Fruit fly (Drosophila melanogaster) whole organism, embryonic: ENCODE measurements around the gene Fbw5.

Experiments used
- Ada2b ChIP-seq: fragments of 200-800 bp; sonication (Bioruptor generic); IDR thresholded peaks from 2 replicates; pipeline ENCODE4 v1.3.6; 2022; ENCODE audit warnings: missing biosample characterization, missing genetic modification characterization
- Awh ChIP-seq: fragments of 200-800 bp; sonication (Bioruptor generic); IDR thresholded peaks from 2 replicates; pipeline ENCODE4, ENCODE4 v1.3.6; 2022; ENCODE audit warnings: missing biosample characterization, missing genetic modification characterization
- CG10462 ChIP-seq: fragments of 200-800 bp; sonication (Bioruptor generic); optimal IDR thresholded peaks from 2 replicates; lab custom pipeline; 2016; ENCODE audit warnings: missing biosample characterization, missing genetic modification characterization
- CG10565 ChIP-seq: fragments of 200-800 bp; sonication (Bioruptor generic); optimal IDR thresholded peaks from 3 replicates; lab custom pipeline; 2016; ENCODE audit warnings: missing biosample characterization, mild to moderate bottlenecking, missing genetic modification characterization
- CG11723 ChIP-seq: fragments of 200-800 bp; sonication (Bioruptor generic); optimal IDR thresholded peaks from 2 replicates; lab custom pipeline; 2017; ENCODE audit warnings: missing biosample characterization, mild to moderate bottlenecking, missing genetic modification characterization
- CG12104 ChIP-seq: fragments of 200-800 bp; sonication (Bioruptor generic); optimal IDR thresholded peaks from 3 replicates; lab custom pipeline; 2016; ENCODE audit warnings: missing biosample characterization, missing genetic modification characterization
- CG12659 ChIP-seq: fragments of 200-800 bp; sonication (Bioruptor generic); optimal IDR thresholded peaks from 3 replicates; lab custom pipeline; 2017; ENCODE audit warnings: mild to moderate bottlenecking, missing biosample characterization, missing genetic modification reagents, missing genetic modification characterization
- CG14710 ChIP-seq: fragments of 200-800 bp; sonication (Bioruptor generic); optimal IDR thresholded peaks from 3 replicates; lab custom pipeline; 2019; ENCODE audit warnings: missing biosample characterization, mild to moderate bottlenecking, missing genetic modification characterization, moderate library complexity
- CG15011 ChIP-seq: fragments of 200-800 bp; sonication (Bioruptor generic); optimal IDR thresholded peaks from 3 replicates; lab custom pipeline; 2018; ENCODE audit warnings: missing biosample characterization, mild to moderate bottlenecking, missing genetic modification characterization
- CG15073 ChIP-seq: fragments of 200-800 bp; sonication (Bioruptor generic); optimal IDR thresholded peaks from 2 replicates; lab custom pipeline; 2016; ENCODE audit warnings: missing biosample characterization, missing genetic modification characterization
- CG16863 ChIP-seq: fragments of 200-800 bp; sonication (Bioruptor generic); optimal IDR thresholded peaks from 3 replicates; lab custom pipeline; 2016; ENCODE audit warnings: missing biosample characterization, missing genetic modification characterization
- CG17186 ChIP-seq: fragments of 200-800 bp; sonication (Bioruptor generic); optimal IDR thresholded peaks from 3 replicates; lab custom pipeline; 2017; ENCODE audit warnings: missing biosample characterization, missing genetic modification reagents, missing genetic modification characterization
- CG17829 ChIP-seq: fragments of 200-800 bp; optimal IDR thresholded peaks from 2 replicates; lab custom pipeline; 2019; ENCODE audit warnings: missing biosample characterization, mild to moderate bottlenecking, missing genetic modification characterization, moderate library complexity
- CG2678 ChIP-seq: fragments of 200-800 bp; sonication (Bioruptor generic); optimal IDR thresholded peaks from 3 replicates; lab custom pipeline; 2019; ENCODE audit warnings: missing biosample characterization, mild to moderate bottlenecking, missing genetic modification characterization, moderate library complexity
- CG34376 ChIP-seq: fragments of 200-800 bp; sonication (Bioruptor generic); optimal IDR thresholded peaks from 2 replicates; lab custom pipeline; 2018; ENCODE audit warnings: missing biosample characterization, mild to moderate bottlenecking, missing genetic modification characterization
- CG4360 ChIP-seq: fragments of 200-800 bp; sonication (Bioruptor generic); IDR thresholded peaks from 2 replicates; pipeline ENCODE4 v1.3.6; 2022; ENCODE audit warnings: missing biosample characterization, missing genetic modification characterization
- CG4424 ChIP-seq: fragments of 200-800 bp; sonication (Bioruptor generic); optimal IDR thresholded peaks from 3 replicates; lab custom pipeline; 2016; ENCODE audit warnings: missing biosample characterization, missing genetic modification characterization
- CG6175 ChIP-seq: fragments of 200-800 bp; sonication (Bioruptor generic); IDR thresholded peaks from 3 replicates; pipeline ENCODE4 v1.3.6; 2022; ENCODE audit warnings: missing biosample characterization, missing genetic modification characterization
- CG6272 ChIP-seq: fragments of 200-800 bp; sonication (Bioruptor generic); IDR thresholded peaks from 2 replicates; pipeline ENCODE4 v1.3.6; 2022; ENCODE audit warnings: missing biosample characterization, missing genetic modification characterization
- CG6813 ChIP-seq: fragments of 200-800 bp; sonication (Bioruptor generic); optimal IDR thresholded peaks from 2 replicates; lab custom pipeline; 2017; ENCODE audit warnings: missing biosample characterization, missing genetic modification characterization, mild to moderate bottlenecking, moderate library complexity, missing genetic modification reagents
- CG7271 ChIP-seq: fragments of 200-800 bp; sonication (Bioruptor generic); optimal IDR thresholded peaks from 2 replicates; lab custom pipeline; 2018; ENCODE audit warnings: missing biosample characterization, mild to moderate bottlenecking, missing genetic modification characterization, moderate library complexity
- CG7928 ChIP-seq: fragments of 200-800 bp; sonication (Bioruptor generic); optimal IDR thresholded peaks from 2 replicates; lab custom pipeline; 2017; ENCODE audit warnings: missing biosample characterization, mild to moderate bottlenecking, missing genetic modification characterization
- CG9797 ChIP-seq: fragments of 200-800 bp; sonication (Bioruptor generic); optimal IDR thresholded peaks from 3 replicates; lab custom pipeline; 2018; ENCODE audit warnings: missing biosample characterization, mild to moderate bottlenecking, missing genetic modification characterization
- CrebB ChIP-seq: fragments of 200-800 bp; sonication (Bioruptor generic); optimal IDR thresholded peaks from 3 replicates; lab custom pipeline; 2018; ENCODE audit warnings: missing biosample characterization, mild to moderate bottlenecking, missing genetic modification characterization
- Dek ChIP-seq: fragments of 200-800 bp; sonication (Bioruptor generic); optimal IDR thresholded peaks from 3 replicates; lab custom pipeline; 2019; ENCODE audit warnings: missing biosample characterization, mild to moderate bottlenecking, missing genetic modification characterization, moderate library complexity
- Doc3 ChIP-seq: fragments of 200-800 bp; sonication (Bioruptor generic); IDR thresholded peaks from 3 replicates; pipeline ENCODE4 v1.3.6; 2022; ENCODE audit warnings: missing biosample characterization, missing genetic modification characterization; ENCODE audit not compliant: partially characterized antibody
- Ets97D ChIP-seq: fragments of 200-800 bp; sonication (Bioruptor generic); optimal IDR thresholded peaks from 3 replicates; lab custom pipeline; 2016; ENCODE audit warnings: missing biosample characterization, missing genetic modification characterization
- Fer1 ChIP-seq: fragments of 200-800 bp; sonication (Bioruptor generic); optimal IDR thresholded peaks from 2 replicates; lab custom pipeline; 2017; ENCODE audit warnings: missing biosample characterization, mild to moderate bottlenecking, missing genetic modification characterization
- H15 ChIP-seq: fragments of 200-800 bp; sonication (Bioruptor generic); IDR thresholded peaks from 3 replicates; pipeline ENCODE4 v1.3.6; 2022; ENCODE audit warnings: missing biosample characterization, missing genetic modification characterization
- HHEX ChIP-seq: fragments of 200-800 bp; sonication (Bioruptor generic); optimal IDR thresholded peaks from 3 replicates; lab custom pipeline; 2017; ENCODE audit warnings: missing biosample characterization, mild to moderate bottlenecking, missing genetic modification characterization, missing genetic modification reagents
- Hmr ChIP-seq: fragments of 200-800 bp; sonication (Bioruptor generic); optimal IDR thresholded peaks from 3 replicates; lab custom pipeline; 2017; ENCODE audit warnings: mild to moderate bottlenecking, missing biosample characterization, missing genetic modification reagents, missing genetic modification characterization
- MBD-R2 ChIP-seq: fragments of 200-800 bp; sonication (Bioruptor generic); IDR thresholded peaks from 2 replicates; pipeline ENCODE4 v1.3.6; 2022; ENCODE audit warnings: missing biosample characterization, missing genetic modification characterization
- NC2α ChIP-seq: fragments of 200-800 bp; sonication (Bioruptor generic); optimal IDR thresholded peaks from 2 replicates; lab custom pipeline; 2016; ENCODE audit warnings: missing biosample characterization, missing genetic modification characterization
- NFAT ChIP-seq: fragments of 200-800 bp; sonication (Bioruptor generic); IDR thresholded peaks from 2 replicates; pipeline ENCODE4 v1.3.6; 2022; ENCODE audit warnings: missing biosample characterization, missing genetic modification characterization
- Sin3A ChIP-seq: fragments of >200 bp; optimal IDR thresholded peaks from 2 replicates; lab custom pipeline; 2018
- Xrp1 ChIP-seq: fragments of 200-800 bp; sonication (Bioruptor generic); IDR thresholded peaks from 2 replicates; pipeline ENCODE4 v1.3.6; 2022; ENCODE audit warnings: missing biosample characterization, missing genetic modification characterization
- abd-A ChIP-seq: fragments of 200-800 bp; sonication (Bioruptor generic); optimal IDR thresholded peaks from 3 replicates; lab custom pipeline; 2019; ENCODE audit warnings: missing biosample characterization, mild to moderate bottlenecking, missing genetic modification characterization, moderate library complexity
- aop ChIP-seq: fragments of 200-800 bp; sonication (Bioruptor generic); IDR thresholded peaks from 2 replicates; pipeline ENCODE4 v1.3.6; 2022; ENCODE audit warnings: missing biosample characterization, missing genetic modification characterization
- ap ChIP-seq: fragments of 200-800 bp; sonication (Bioruptor generic); IDR thresholded peaks from 2 replicates; pipeline ENCODE4 v1.3.6; 2022; ENCODE audit warnings: missing biosample characterization, missing genetic modification characterization
- bcd ChIP-seq: fragments of 200-800 bp; sonication (Bioruptor generic); optimal IDR thresholded peaks from 2 replicates; lab custom pipeline; 2017; ENCODE audit warnings: missing biosample characterization, mild to moderate bottlenecking, missing genetic modification characterization
- caup ChIP-seq: fragments of 200-800 bp; sonication (Bioruptor generic); optimal IDR thresholded peaks from 3 replicates; lab custom pipeline; 2017; ENCODE audit warnings: missing biosample characterization, mild to moderate bottlenecking, missing genetic modification characterization, moderate library complexity; ENCODE audit not compliant: severe bottlenecking
- dati ChIP-seq: fragments of 200-800 bp; sonication (Bioruptor generic); IDR thresholded peaks from 2 replicates; pipeline ENCODE4 v1.3.6; 2022; ENCODE audit warnings: missing biosample characterization, missing genetic modification characterization
- ewg ChIP-seq: fragments of 200-800 bp; sonication (Bioruptor generic); optimal IDR thresholded peaks from 3 replicates; lab custom pipeline; 2017; ENCODE audit warnings: mild to moderate bottlenecking, missing biosample characterization, missing genetic modification reagents, missing genetic modification characterization
- lab ChIP-seq: fragments of 200-800 bp; sonication (Bioruptor generic); optimal IDR thresholded peaks from 3 replicates; lab custom pipeline; 2017; ENCODE audit warnings: missing biosample characterization, missing genetic modification characterization, mild to moderate bottlenecking, moderate library complexity, missing genetic modification reagents
- mirr ChIP-seq: fragments of 200-800 bp; sonication (Bioruptor generic); optimal IDR thresholded peaks from 3 replicates; lab custom pipeline; 2018; ENCODE audit warnings: missing biosample characterization, mild to moderate bottlenecking, missing genetic modification characterization
- p53 ChIP-seq: fragments of 200-800 bp; sonication (Bioruptor generic); optimal IDR thresholded peaks from 2 replicates; lab custom pipeline; 2016; ENCODE audit warnings: missing biosample characterization, missing genetic modification characterization
- salm ChIP-seq: fragments of 200-800 bp; sonication (Bioruptor generic); optimal IDR thresholded peaks from 2 replicates; lab custom pipeline; 2018; ENCODE audit warnings: missing biosample characterization, mild to moderate bottlenecking, missing genetic modification characterization
- sob ChIP-seq: fragments of 200-800 bp; sonication (Bioruptor generic); IDR thresholded peaks from 2 replicates; pipeline ENCODE4 v1.3.6; 2022; ENCODE audit warnings: missing biosample characterization, missing genetic modification characterization
- vvl ChIP-seq: fragments of 200-800 bp; sonication (Bioruptor generic); IDR thresholded peaks from 2 replicates; pipeline ENCODE4 v1.3.6; 2022; ENCODE audit warnings: missing biosample characterization, missing genetic modification characterization
- yki ChIP-seq: fragments of >200 bp; optimal IDR thresholded peaks from 3 replicates; lab custom pipeline; 2018
- zfh1 ChIP-seq: fragments of 200-800 bp; sonication (Bioruptor generic); IDR thresholded peaks from 3 replicates; pipeline ENCODE4 v1.3.6; 2022; ENCODE audit warnings: missing biosample characterization, missing genetic modification characterization

The Fbw5 gene

dm6 chr2L:6051212-6051621, 14.5 kb downstream of the Fbw5 start (continued):
- TF ChIP-seq ap, result peak; percentile 89
- peak; percentile 79 for TF ChIP-seq NFAT
- peak; percentile 38 for TF ChIP-seq CG9797
- TF ChIP-seq abd-A (tag; lab: Kevin White, UChicago), result no peak
- TF ChIP-seq H15 (GFP tag; lab: Robert Waterston, UW), result peak; percentile 81
- peak; percentile 96 for TF ChIP-seq Xrp1
- peak; percentile 98 for TF ChIP-seq Hmr (GFP tag; lab: Kevin White, UChicago)
- peak; percentile 97 for TF ChIP-seq caup (GFP tag; lab: Kevin White, UChicago)
- TF ChIP-seq dati, result peak; percentile 44; the same call in 1 of the 2 replicates
- no peak for TF ChIP-seq yki
- peak; percentile 99 for TF ChIP-seq vvl (GFP tag; lab: Robert Waterston, UW)
- peak; percentile 98 for TF ChIP-seq CG34376 (GFP tag; lab: Kevin White, UChicago)
- TF ChIP-seq CG12104, result peak; percentile 96
- peak; percentile 94 for TF ChIP-seq bcd (GFP tag; lab: Kevin White, UChicago)
- peak; percentile 99 for TF ChIP-seq Fer1 (GFP tag; lab: Kevin White, UChicago)
- TF ChIP-seq CG12659 (GFP tag; lab: Kevin White, UChicago), result peak; percentile 97
- peak; percentile 76 for TF ChIP-seq CG7928 (GFP tag; lab: Kevin White, UChicago)
- peak; percentile 95 for TF ChIP-seq Dek (tag; lab: Kevin White, UChicago)
- peak; percentile 95 for TF ChIP-seq CG4424 (GFP tag; lab: Kevin White, UChicago)
- peak; percentile 58; the same call in 1 of the 2 replicates for TF ChIP-seq CG6272
- TF ChIP-seq CG6175, result no peak
- TF ChIP-seq HHEX (GFP tag; lab: Kevin White, UChicago), result peak; percentile 97
- TF ChIP-seq MBD-R2 (GFP tag; lab: Robert Waterston, UW), result peak; percentile 86
- TF ChIP-seq ewg, result peak; percentile 88
- peak; percentile 89 for TF ChIP-seq CG15011
- peak; percentile 80 for TF ChIP-seq CG10565 (GFP tag; lab: Kevin White, UChicago)
- TF ChIP-seq zfh1 (GFP tag; lab: Robert Waterston, UW), result peak; percentile 96
- no peak for TF ChIP-seq Doc3
- peak; percentile 80 for TF ChIP-seq CG10462 (GFP tag; lab: Kevin White, UChicago)
- TF ChIP-seq salm (tag; lab: Kevin White, UChicago), result peak; percentile 94
- TF ChIP-seq CG4360 (GFP tag; lab: Robert Waterston, UW), result peak; percentile 55; the same call in 1 of the 2 replicates
- peak; percentile 95 for TF ChIP-seq CG16863
- TF ChIP-seq sob (GFP tag; lab: Robert Waterston, UW), result peak; percentile 96
- TF ChIP-seq Ets97D (GFP tag; lab: Kevin White, UChicago), result peak; percentile 85
- peak; percentile 89 for TF ChIP-seq Awh (GFP tag; lab: Robert Waterston, UW)
- TF ChIP-seq CG6813 (GFP tag; lab: Kevin White, UChicago), result peak; percentile 98
- peak; percentile 96 for TF ChIP-seq Ada2b (GFP tag; lab: Robert Waterston, UW)
- peak; percentile 97 for TF ChIP-seq CG17829 (tag; lab: Kevin White, UChicago)
- TF ChIP-seq CG17186 (GFP tag; lab: Kevin White, UChicago), result peak; percentile 79
- peak; percentile 88 for TF ChIP-seq CG7271 (tag; lab: Kevin White, UChicago)
- peak; percentile 98 for TF ChIP-seq lab (GFP tag; lab: Kevin White, UChicago)
- TF ChIP-seq CG11723 (GFP tag; lab: Kevin White, UChicago), result peak; percentile 95
- no peak for TF ChIP-seq Sin3A (lab: Kevin White, UChicago)
- peak; percentile 96 for TF ChIP-seq mirr
- TF ChIP-seq NC2α (GFP tag; lab: Kevin White, UChicago), result peak; percentile 81
- peak; percentile 98 for TF ChIP-seq CG2678 (tag; lab: Kevin White, UChicago)
- peak; percentile 94 for TF ChIP-seq CG14710 (tag; lab: Kevin White, UChicago)
- peak; percentile 98 for TF ChIP-seq CrebB (tag; lab: Kevin White, UChicago)
- TF ChIP-seq CG15073, result peak; percentile 47
- TF ChIP-seq p53 (GFP tag; lab: Kevin White, UChicago), result peak; percentile 90
- 0 out of 2 replicates have a peak, but pooled peaks have one; percentile 31 for TF ChIP-seq aop (GFP tag; lab: Robert Waterston, UW)
